Worm (Caenorhabditis elegans): ENCODE results near the gene sru-6.

The sru-6 gene

ce11 chrIV:9490320-9490719 is at the start of gene sru-6:
Gene sru-6 (plus strand): TSS chrIV:9490620.
- TF ChIP-seq unc-62 (GFP tag; optimal IDR thresholded peaks at IDR 0.05) (no peak), B0261.1 (tag; optimal IDR thresholded peaks at IDR 0.05) (no peak)

- no peak for TF ChIP-seq let-526 (GFP tag; IDR thresholded peaks at IDR 0.05)
- TF ChIP-seq nfya-2 (GFP tag; IDR thresholded peaks at IDR 0.05), result no peak
- TF ChIP-seq repo-1 (tag; optimal IDR thresholded peaks at IDR 0.05), result no peak
- no peak for TF ChIP-seq ztf-6 (GFP tag; IDR thresholded peaks at IDR 0.05)
- peak; percentile 92 for TF ChIP-seq madf-6 (GFP tag; IDR thresholded peaks at IDR 0.05)
- no peak for TF ChIP-seq hmg-20 (GFP tag; IDR thresholded peaks at IDR 0.05)
- TF ChIP-seq ceh-91 (GFP tag; IDR thresholded peaks at IDR 0.05), result peak; percentile 85
- no peak for TF ChIP-seq B0035.1 (tag; optimal IDR thresholded peaks at IDR 0.05)
- peak; percentile 83 for TF ChIP-seq madf-8 (GFP tag; conservative IDR thresholded peaks at IDR 0.05)
- TF ChIP-seq him-1 (tag; optimal IDR thresholded peaks at IDR 0.05), result no peak
- no peak for TF ChIP-seq ztf-3 (GFP tag; optimal IDR thresholded peaks at IDR 0.05)
- TF ChIP-seq F33H1.4 (GFP tag; IDR thresholded peaks at IDR 0.05), result peak; percentile 71
- TF ChIP-seq mcd-1 (GFP tag; IDR thresholded peaks at IDR 0.05), result peak; percentile 68
- TF ChIP-seq xnd-1 (tag; optimal IDR thresholded peaks at IDR 0.05), result peak; percentile 77
- TF ChIP-seq tbx-9 (tag; optimal IDR thresholded peaks at IDR 0.05; ENCODE audit: borderline replicate concordance), result peak; percentile 23
- TF ChIP-seq T07F8.4 (tag; optimal IDR thresholded peaks at IDR 0.05), result no peak
- TF ChIP-seq let-607 (tag; optimal IDR thresholded peaks at IDR 0.05), result no peak
- peak; percentile 89 for TF ChIP-seq lin-54 (GFP tag; optimal IDR thresholded peaks at IDR 0.05)
- TF ChIP-seq nhr-27 (tag; optimal IDR thresholded peaks at IDR 0.05), result no peak
- 0 out of 2 replicates have a peak, but pooled peaks have one; percentile 55 for TF ChIP-seq madf-3 (GFP tag; IDR thresholded peaks at IDR 0.05)
- no peak for TF ChIP-seq unc-130 (GFP tag; optimal IDR thresholded peaks at IDR 0.05)
- no peak for TF ChIP-seq mes-4 (tag; optimal IDR thresholded peaks at IDR 0.05)
- TF ChIP-seq C06A6.2 (GFP tag; conservative IDR thresholded peaks at IDR 0.05), result no peak
- no peak for TF ChIP-seq fkh-3 (tag; optimal IDR thresholded peaks at IDR 0.05)
- TF ChIP-seq lir-1 (GFP tag; conservative IDR thresholded peaks at IDR 0.05), result no peak; the same call in 1 of the 2 replicates
- TF ChIP-seq somi-1 (GFP tag; optimal IDR thresholded peaks at IDR 0.05), result peak; percentile 58
- no peak for TF ChIP-seq Y53G8AR.9 (GFP tag; conservative IDR thresholded peaks at IDR 0.05)
- TF ChIP-seq snpc-3.4 (tag; optimal IDR thresholded peaks at IDR 0.05), result peak; percentile 75
- no peak for TF ChIP-seq hlh-26 (GFP tag; conservative IDR thresholded peaks at IDR 0.05)
- peak; percentile 58 for TF ChIP-seq hmg-1.2 (GFP tag; IDR thresholded peaks at IDR 0.05)
- peak; percentile 11 for TF ChIP-seq ceh-27 (GFP tag; optimal IDR thresholded peaks at IDR 0.05)
- no peak for TF ChIP-seq hlh-12 (tag; optimal IDR thresholded peaks at IDR 0.05)
- TF ChIP-seq aptf-2 (GFP tag; conservative IDR thresholded peaks at IDR 0.05), result no peak
- TF ChIP-seq cebp-1 (GFP tag; IDR thresholded peaks at IDR 0.05), result no peak
- TF ChIP-seq cebp-1 (tag; optimal IDR thresholded peaks at IDR 0.05), result peak; percentile 36
- peak; percentile 59; the same call in 1 of the 2 replicates for TF ChIP-seq attf-6 (GFP tag; IDR thresholded peaks at IDR 0.05)
- TF ChIP-seq hrde-1 (tag; optimal IDR thresholded peaks at IDR 0.05; ENCODE audit: borderline replicate concordance), result no peak
- no peak for TF ChIP-seq pha-4 (tag; optimal IDR thresholded peaks at IDR 0.05)
- no peak for TF ChIP-seq nhr-179 (tag; optimal IDR thresholded peaks at IDR 0.05)
- no peak for TF ChIP-seq C17E4.6 (GFP tag; IDR thresholded peaks at IDR 0.05)
- TF ChIP-seq pbrm-1 (GFP tag; IDR thresholded peaks at IDR 0.05), result peak; percentile 72
- TF ChIP-seq nfya-1 (tag; optimal IDR thresholded peaks at IDR 0.05; ENCODE audit: borderline replicate concordance, insufficient read depth), result no peak
- TF ChIP-seq egl-44 (GFP tag; IDR thresholded peaks at IDR 0.05), result no peak
- no peak for TF ChIP-seq F52B5.7 (tag; optimal IDR thresholded peaks at IDR 0.05)
- TF ChIP-seq ceh-79 (tag; optimal IDR thresholded peaks at IDR 0.05), result no peak
These were observed 49.5 kb upstream of the sru-6 start, which contains the start of gene idh-1 for ce11 chrIV:9440880-9441336. Gene idh-1 (minus strand): TSS chrIV:9441107.

All from whole organism, young adult.